Fruit fly (Drosophila melanogaster) whole organism, wandering third instar larva: ENCODE data around the gene CG7886.

Experiments used
- CG32264 ChIP-seq: fragments of 200-800 bp; sonication (Bioruptor generic); optimal IDR thresholded peaks from 2 replicates; lab custom pipeline; 2016; ENCODE audit warnings: missing biosample characterization, missing genetic modification characterization
- CrebA ChIP-seq: fragments of 200-800 bp; sonication (Bioruptor generic); optimal IDR thresholded peaks from 2 replicates; lab custom pipeline; 2016; ENCODE audit warnings: missing biosample characterization, mild to moderate bottlenecking, missing genetic modification characterization, borderline replicate concordance
- Dfd ChIP-seq: fragments of >200 bp; optimal IDR thresholded peaks from 2 replicates; lab custom pipeline; 2017; ENCODE audit warnings: missing biosample characterization, missing genetic modification characterization
- Hnf4 ChIP-seq: fragments of 200-800 bp; sonication (Bioruptor generic); optimal IDR thresholded peaks from 2 replicates; lab custom pipeline; 2016; ENCODE audit warnings: missing biosample characterization, mild to moderate bottlenecking, missing genetic modification characterization
- Hr78 ChIP-seq: fragments of >200 bp; optimal IDR thresholded peaks from 2 replicates; lab custom pipeline; 2017; ENCODE audit warnings: missing biosample characterization, missing genetic modification characterization
- Jra ChIP-seq: sonication (Bioruptor generic); optimal IDR thresholded peaks from 2 replicates; lab custom pipeline; 2016; ENCODE audit warnings: missing biosample characterization, missing genetic modification characterization
- Myc ChIP-seq: fragments of >200 bp; optimal IDR thresholded peaks from 2 replicates; lab custom pipeline; 2017
- OdsH ChIP-seq: fragments of 200-800 bp; sonication (Bioruptor generic); optimal IDR thresholded peaks from 2 replicates; lab custom pipeline; 2016; ENCODE audit warnings: missing biosample characterization, mild to moderate bottlenecking, missing genetic modification characterization
- dl ChIP-seq, 2 experiments: fragments of 175-275, 200-275 bp in 1 of 2; fragments of 200-275 bp in 1 of 2; sonication (Bioruptor generic); optimal IDR thresholded peaks; lab custom pipeline; 2018; ENCODE audit warnings: mild to moderate bottlenecking in 2 of 2, missing biosample characterization in 2 of 2, missing genetic modification characterization in 2 of 2, moderate library complexity in 2 of 2; ENCODE audit not compliant: partially characterized antibody in 2 of 2, insufficient read depth in 1 of 2
- jim ChIP-seq: fragments of 175-275, 200-325 bp; sonication (Bioruptor generic); optimal IDR thresholded peaks from 2 replicates; lab custom pipeline; 2016; ENCODE audit warnings: missing biosample characterization, mild to moderate bottlenecking, missing genetic modification characterization
- psq ChIP-seq: fragments of 200-800 bp; sonication (Bioruptor generic); optimal IDR thresholded peaks from 3 replicates; lab custom pipeline; 2017; ENCODE audit warnings: missing biosample characterization, mild to moderate bottlenecking, missing genetic modification characterization, moderate library complexity
- rgr ChIP-seq: fragments of 200-800 bp; sonication (Bioruptor generic); optimal IDR thresholded peaks from 3 replicates; lab custom pipeline; 2016; ENCODE audit warnings: missing biosample characterization, mild to moderate bottlenecking, missing genetic modification characterization
- tai ChIP-seq: sonication (Bioruptor generic); optimal IDR thresholded peaks from 2 replicates; lab custom pipeline; 2016; ENCODE audit warnings: missing biosample characterization, missing genetic modification characterization

DNA sequence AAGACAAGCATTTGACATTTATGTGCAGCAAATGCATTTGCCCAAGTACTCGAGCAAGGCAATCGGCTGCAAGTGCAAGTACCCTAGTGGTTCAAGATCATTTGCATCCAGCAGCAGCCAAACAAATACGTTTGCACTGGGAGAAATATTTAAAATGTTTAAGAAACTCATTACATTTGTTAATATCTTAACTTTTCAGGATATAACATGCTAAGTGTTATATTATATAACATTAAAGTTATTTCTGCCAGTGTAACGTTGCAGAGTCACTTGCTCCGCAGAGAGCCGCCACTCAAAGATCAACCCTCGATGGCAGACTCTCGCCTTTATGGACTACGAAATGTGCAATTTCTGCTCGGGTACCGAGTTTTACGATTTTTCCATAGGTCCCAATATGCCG lies 52.9 kb downstream of the CG7886 start:
- no peak for TF ChIP-seq Jra (GFP tag; lab: Kevin White, UChicago)
- no peak for TF ChIP-seq tai (GFP tag; lab: Kevin White, UChicago)
- no peak for TF ChIP-seq rgr
- no peak for TF ChIP-seq CG32264 (GFP tag; lab: Kevin White, UChicago)
- no peak for TF ChIP-seq dl (GFP tag; optimal IDR thresholded peaks at IDR 0.05; lab: Kevin White, UChicago; ENCODE audit: insufficient read depth in 1 of 2, partially characterized antibody in 2 of 2)
- no peak for TF ChIP-seq jim (GFP tag; lab: Kevin White, UChicago)
- TF ChIP-seq OdsH (GFP tag; lab: Kevin White, UChicago), result no peak
- no peak for TF ChIP-seq psq (GFP tag; lab: Kevin White, UChicago)
- TF ChIP-seq CrebA (GFP tag; lab: Kevin White, UChicago), result no peak
- TF ChIP-seq Hr78 (GFP tag; lab: Kevin White, UChicago), result no peak
- no peak for TF ChIP-seq Dfd (GFP tag; lab: Kevin White, UChicago)
- TF ChIP-seq Myc, result no peak
- TF ChIP-seq Hnf4 (GFP tag; lab: Kevin White, UChicago), result no peak
